Worm (Caenorhabditis elegans) whole organism, L3 larva: ENCODE data around the gene Y54G11A.2.

Source experiments
- R02D3.7 ChIP-seq: fragments of 150-350 bp; optimal IDR thresholded peaks from 2 replicates; lab custom pipeline; 2014; ENCODE audit warnings: missing biosample characterization, missing genetic modification characterization
- ZK546.5 ChIP-seq: sonication (generic microtip); optimal IDR thresholded peaks from 2 replicates; lab custom pipeline; 2017; ENCODE audit warnings: missing biosample characterization, missing genetic modification characterization
- aly-2 ChIP-seq: fragments of 150-350 bp; optimal IDR thresholded peaks from 2 replicates; lab custom pipeline; 2014; ENCODE audit warnings: missing biosample characterization, missing genetic modification characterization
- ama-1 ChIP-seq: fragments of 150-350 bp; optimal IDR thresholded peaks from 2 replicates; lab custom pipeline; 2018
- ceh-16 ChIP-seq: sonication (generic microtip); optimal IDR thresholded peaks from 2 replicates; lab custom pipeline; 2017; ENCODE audit warnings: missing biosample characterization, missing genetic modification characterization
- ceh-28 ChIP-seq: fragments of 150-350 bp; optimal IDR thresholded peaks from 2 replicates; lab custom pipeline; 2014; ENCODE audit warnings: missing biosample characterization, missing genetic modification reagents, missing genetic modification characterization
- ceh-82 ChIP-seq: fragments of 150-350 bp; optimal IDR thresholded peaks from 2 replicates; lab custom pipeline; 2014; ENCODE audit warnings: missing biosample characterization, missing genetic modification characterization
- ceh-9 ChIP-seq: sonication (generic microtip); optimal IDR thresholded peaks from 2 replicates; lab custom pipeline; 2018; ENCODE audit warnings: missing biosample characterization, missing genetic modification characterization
- daf-12 ChIP-seq: fragments of 150-350 bp; optimal IDR thresholded peaks from 2 replicates; lab custom pipeline; 2014; ENCODE audit warnings: missing biosample characterization, missing genetic modification reagents, missing genetic modification characterization
- egl-27 ChIP-seq: sonication (generic microtip); optimal IDR thresholded peaks from 4 replicates; lab custom pipeline; 2017; ENCODE audit warnings: missing biosample characterization, missing genetic modification reagents, missing genetic modification characterization
- egl-5 ChIP-seq: fragments of 150-350 bp; optimal IDR thresholded peaks from 2 replicates; lab custom pipeline; 2017; ENCODE audit warnings: missing biosample characterization, missing genetic modification reagents, missing genetic modification characterization, inconsistent platforms
- elt-1 ChIP-seq: fragments of 150-350 bp; optimal IDR thresholded peaks from 2 replicates; lab custom pipeline; 2014; ENCODE audit warnings: missing biosample characterization, missing genetic modification characterization
- elt-2 ChIP-seq: sonication (generic microtip); optimal IDR thresholded peaks from 2 replicates; lab custom pipeline; 2016; ENCODE audit warnings: missing genetic modification reagents, mild to moderate bottlenecking, missing genetic modification characterization, missing compliant biosample characterization
- eor-1 ChIP-seq, 2 experiments: fragments of 150-350 bp; optimal IDR thresholded peaks; 2 replicates each; lab custom pipeline; 2014 to 2018; ENCODE audit warnings: missing biosample characterization in 2 of 2, missing genetic modification characterization in 2 of 2
- fkh-10 ChIP-seq: sonication (generic microtip); optimal IDR thresholded peaks from 2 replicates; lab custom pipeline; 2017; ENCODE audit warnings: missing biosample characterization, missing genetic modification reagents, missing genetic modification characterization
- fkh-2 ChIP-seq: fragments of 150-350 bp; optimal IDR thresholded peaks from 2 replicates; lab custom pipeline; 2014; ENCODE audit warnings: missing biosample characterization, missing genetic modification reagents, missing genetic modification characterization
- fos-1 ChIP-seq: fragments of 150-350 bp; optimal IDR thresholded peaks from 2 replicates; lab custom pipeline; 2014; ENCODE audit warnings: missing biosample characterization, missing genetic modification characterization
- hmg-11 ChIP-seq: sonication (generic microtip); optimal IDR thresholded peaks from 2 replicates; lab custom pipeline; 2016; ENCODE audit warnings: missing genetic modification characterization, missing compliant biosample characterization
- jun-1 ChIP-seq: fragments of 150-350 bp; optimal IDR thresholded peaks from 2 replicates; lab custom pipeline; 2014; ENCODE audit warnings: missing biosample characterization, missing genetic modification reagents, missing genetic modification characterization
- lin-15B ChIP-seq: fragments of 150-350 bp; optimal IDR thresholded peaks from 2 replicates; lab custom pipeline; 2014; ENCODE audit warnings: missing biosample characterization, missing genetic modification characterization
- lin-39 ChIP-seq: fragments of 150-350 bp; optimal IDR thresholded peaks from 2 replicates; lab custom pipeline; 2018; ENCODE audit warnings: missing biosample characterization, missing genetic modification reagents, missing genetic modification characterization
- lsy-12 ChIP-seq: sonication (generic microtip); optimal IDR thresholded peaks from 2 replicates; lab custom pipeline; 2016; ENCODE audit warnings: mild to moderate bottlenecking, missing genetic modification characterization, missing compliant biosample characterization
- mdl-1 ChIP-seq: fragments of 150-350 bp; optimal IDR thresholded peaks from 2 replicates; lab custom pipeline; 2014; ENCODE audit warnings: missing biosample characterization, missing genetic modification characterization
- mml-1 ChIP-seq: fragments of 150-350 bp; sonication (generic microtip); optimal IDR thresholded peaks from 3 replicates; lab custom pipeline; 2014; ENCODE audit warnings: missing biosample characterization, missing genetic modification characterization
- nfya-1 ChIP-seq: sonication (generic microtip); optimal IDR thresholded peaks from 2 replicates; lab custom pipeline; 2017; ENCODE audit warnings: missing genetic modification characterization, mild to moderate bottlenecking, missing compliant biosample characterization, antibody characterized with exemption, moderate library complexity; ENCODE audit not compliant: insufficient read depth
- nhr-11 ChIP-seq: fragments of 150-350 bp; optimal IDR thresholded peaks from 2 replicates; lab custom pipeline; 2014; ENCODE audit warnings: missing biosample characterization, missing genetic modification characterization
- nhr-12 ChIP-seq: fragments of 150-350 bp; optimal IDR thresholded peaks from 2 replicates; lab custom pipeline; 2014; ENCODE audit warnings: missing biosample characterization, missing genetic modification characterization
- nhr-23 ChIP-seq: fragments of 150-350 bp; optimal IDR thresholded peaks from 2 replicates; lab custom pipeline; 2014; ENCODE audit warnings: missing biosample characterization, missing genetic modification reagents, missing genetic modification characterization
- nhr-237 ChIP-seq: fragments of 150-350 bp; optimal IDR thresholded peaks from 2 replicates; lab custom pipeline; 2014; ENCODE audit warnings: missing biosample characterization, missing genetic modification characterization
- nhr-25 ChIP-seq: sonication (generic microtip); optimal IDR thresholded peaks from 2 replicates; lab custom pipeline; 2017; ENCODE audit warnings: missing biosample characterization, missing genetic modification characterization
- nhr-28 ChIP-seq: fragments of 150-350 bp; optimal IDR thresholded peaks from 2 replicates; lab custom pipeline; 2014; ENCODE audit warnings: missing biosample characterization, missing genetic modification characterization
- nhr-43 ChIP-seq: sonication (generic microtip); optimal IDR thresholded peaks from 2 replicates; lab custom pipeline; 2016; ENCODE audit warnings: mild to moderate bottlenecking, missing genetic modification characterization, missing compliant biosample characterization; ENCODE audit not compliant: poor library complexity, severe bottlenecking
- nhr-67 ChIP-seq: fragments of 150-350 bp; optimal IDR thresholded peaks from 2 replicates; lab custom pipeline; 2014; ENCODE audit warnings: missing biosample characterization, missing genetic modification characterization
- nhr-76 ChIP-seq: fragments of 150-350 bp; sonication (generic microtip); optimal IDR thresholded peaks from 5 replicates; lab custom pipeline; 2014; ENCODE audit warnings: missing biosample characterization, missing genetic modification characterization
- nhr-77 ChIP-seq: fragments of 150-350 bp; optimal IDR thresholded peaks from 2 replicates; lab custom pipeline; 2014; ENCODE audit warnings: missing biosample characterization, missing genetic modification characterization
- pqm-1 ChIP-seq: fragments of 150-350 bp; optimal IDR thresholded peaks from 2 replicates; lab custom pipeline; 2017; ENCODE audit warnings: missing biosample characterization, missing genetic modification characterization, inconsistent platforms
- sea-2 ChIP-seq: fragments of 150-350 bp; sonication (generic microtip); optimal IDR thresholded peaks from 4 replicates; lab custom pipeline; 2014; ENCODE audit warnings: missing biosample characterization, missing genetic modification reagents, missing genetic modification characterization
- skn-1 ChIP-seq: fragments of 150-350 bp; optimal IDR thresholded peaks from 2 replicates; lab custom pipeline; 2014; ENCODE audit warnings: missing biosample characterization, missing genetic modification characterization
- unc-39 ChIP-seq: sonication (generic microtip); optimal IDR thresholded peaks from 4 replicates; lab custom pipeline; 2017; ENCODE audit warnings: missing biosample characterization, missing genetic modification characterization
- unc-62 ChIP-seq: fragments of 150-350 bp; sonication (generic microtip); optimal IDR thresholded peaks from 4 replicates; lab custom pipeline; 2014; ENCODE audit warnings: missing biosample characterization, missing genetic modification reagents, missing genetic modification characterization
- zag-1 ChIP-seq: fragments of 150-350 bp; optimal IDR thresholded peaks from 2 replicates; lab custom pipeline; 2014; ENCODE audit warnings: missing biosample characterization, missing genetic modification characterization
- ztf-11 ChIP-seq: fragments of 150-350 bp; optimal IDR thresholded peaks from 2 replicates; lab custom pipeline; 2014; ENCODE audit warnings: missing biosample characterization, missing genetic modification characterization

The Y54G11A.2 gene

DNA sequence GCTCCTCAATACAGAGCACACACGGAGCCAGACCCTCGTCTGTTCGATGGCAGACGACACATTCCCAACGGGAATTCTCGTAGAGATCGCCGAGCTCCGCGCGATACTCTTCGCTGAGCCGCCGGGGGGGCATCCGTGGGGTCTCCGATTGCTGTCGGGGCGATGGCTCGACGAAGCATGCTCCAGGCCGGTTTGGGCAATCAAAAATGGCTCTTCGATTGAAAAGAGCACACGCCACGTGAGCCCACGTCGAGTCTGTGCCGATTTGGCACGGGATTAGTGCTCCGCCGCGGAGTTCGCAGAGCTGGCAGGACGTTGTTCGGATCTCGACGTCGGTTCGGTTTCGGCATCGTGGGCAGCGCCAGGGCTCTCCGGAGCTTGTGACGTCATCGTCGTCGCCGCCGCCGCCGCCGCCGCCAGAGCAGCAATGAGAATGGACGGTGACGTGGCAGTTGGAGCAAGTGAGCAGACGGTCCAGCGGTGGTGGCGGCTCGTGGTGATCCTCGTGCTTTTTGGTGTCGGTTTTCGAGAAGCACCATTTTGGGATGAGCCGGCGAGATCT lies 14.8 kb upstream of the Y54G11A.2 start:
- TF ChIP-seq mdl-1 (tag; lab: Kevin White, UChicago): no peak
- TF ChIP-seq nhr-67 (tag; lab: Kevin White, UChicago): no peak
- no peak for TF ChIP-seq nhr-77
- no peak for TF ChIP-seq ceh-16 (tag; lab: Kevin White, UChicago)
- no peak for TF ChIP-seq ceh-82 (tag; lab: Kevin White, UChicago)
- TF ChIP-seq nhr-76 (tag; lab: Kevin White, UChicago): no peak
- no peak for TF ChIP-seq ceh-9
- TF ChIP-seq nhr-43 (tag; lab: Kevin White, UChicago): no peak
- no peak for TF ChIP-seq ama-1 (lab: Kevin White, UChicago)
- TF ChIP-seq aly-2: no peak
- no peak for TF ChIP-seq skn-1 (tag; lab: Kevin White, UChicago)
- TF ChIP-seq unc-62 (GFP tag; lab: Kevin White, UChicago): no peak
- TF ChIP-seq nhr-237 (tag; lab: Kevin White, UChicago): no peak
- TF ChIP-seq daf-12 (tag; lab: Kevin White, UChicago): no peak
- TF ChIP-seq R02D3.7 (tag; lab: Kevin White, UChicago): no peak
- TF ChIP-seq fkh-10 (GFP tag; lab: Kevin White, UChicago): no peak
- TF ChIP-seq elt-1 (tag; lab: Kevin White, UChicago): no peak
- no peak for TF ChIP-seq lin-39 (tag; lab: Kevin White, UChicago)
- no peak for TF ChIP-seq lin-15B
- no peak for TF ChIP-seq hmg-11 (tag; lab: Kevin White, UChicago)

DNA sequence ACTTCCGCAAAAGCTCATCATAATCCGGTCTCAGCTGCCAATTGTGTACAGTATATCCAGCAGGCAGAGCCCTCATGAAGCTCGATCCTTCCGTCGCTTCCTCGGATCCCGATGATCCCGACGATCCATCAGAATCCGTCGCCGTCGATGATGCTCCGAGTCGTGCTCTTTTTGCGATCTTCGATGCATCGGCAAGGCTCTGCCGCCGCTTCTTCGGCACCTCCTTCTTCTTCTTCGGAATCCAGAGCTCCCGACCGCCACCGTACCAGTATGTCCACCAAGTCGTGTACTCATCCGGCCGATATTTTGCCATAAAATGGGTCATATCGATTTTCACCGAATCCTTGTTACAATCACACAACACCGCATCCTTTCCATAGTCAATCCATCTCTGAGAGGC lies 12.2 kb upstream of the Y54G11A.2 start:
- TF ChIP-seq fkh-2 (no peak), nhr-25 (tag; lab: Kevin White, UChicago) (no peak), elt-1 (tag; lab: Kevin White, UChicago) (no peak), egl-5 (tag; lab: Kevin White, UChicago) (no peak), R02D3.7 (tag; lab: Kevin White, UChicago) (no peak), lsy-12 (tag; lab: Kevin White, UChicago) (no peak), fos-1 (no peak), jun-1 (tag; lab: Kevin White, UChicago) (no peak), eor-1 (tag; optimal IDR thresholded peaks at IDR 0.05; lab: Kevin White, UChicago) (no peak), mml-1 (tag; lab: Kevin White, UChicago) (no peak), elt-2 (tag; lab: Kevin White, UChicago) (no peak), egl-27 (tag; lab: Kevin White, UChicago) (no peak), pqm-1 (tag; lab: Kevin White, UChicago) (no peak)
- TF ChIP-seq, all 47 proteins: peak for 0

DNA sequence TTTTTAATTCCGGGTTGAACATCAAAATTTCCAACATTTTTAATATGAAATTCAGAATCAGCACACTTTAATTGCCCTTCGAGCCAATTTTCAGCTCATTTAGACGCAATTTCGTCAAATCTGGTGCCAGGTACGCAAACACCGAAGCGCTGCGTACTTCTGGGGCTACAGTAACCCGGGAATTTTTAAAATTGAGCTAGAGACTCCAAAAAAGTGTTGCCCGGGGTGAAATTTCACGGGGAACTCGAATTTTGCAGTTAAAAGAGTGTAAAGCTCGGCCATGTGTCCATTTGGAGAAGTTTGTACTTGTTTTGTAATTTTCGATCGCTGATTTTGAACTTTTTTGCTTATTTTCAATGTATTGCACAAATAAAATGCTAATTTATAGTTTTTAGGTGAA lies 9.9 kb upstream of the Y54G11A.2 start:
- TF ChIP-seq zag-1 (tag; lab: Kevin White, UChicago) (no peak), unc-62 (GFP tag; lab: Kevin White, UChicago) (no peak), sea-2 (GFP tag; lab: Kevin White, UChicago) (no peak), unc-39 (no peak), nhr-23 (tag; lab: Kevin White, UChicago) (no peak), nhr-28 (tag; lab: Kevin White, UChicago) (no peak), nfya-1 (tag; lab: Kevin White, UChicago) (no peak), ceh-16 (tag; lab: Kevin White, UChicago) (no peak), ceh-28 (tag; lab: Kevin White, UChicago) (no peak), jun-1 (tag; lab: Kevin White, UChicago) (no peak), nhr-43 (tag; lab: Kevin White, UChicago) (no peak), egl-27 (tag; lab: Kevin White, UChicago) (no peak)

DNA sequence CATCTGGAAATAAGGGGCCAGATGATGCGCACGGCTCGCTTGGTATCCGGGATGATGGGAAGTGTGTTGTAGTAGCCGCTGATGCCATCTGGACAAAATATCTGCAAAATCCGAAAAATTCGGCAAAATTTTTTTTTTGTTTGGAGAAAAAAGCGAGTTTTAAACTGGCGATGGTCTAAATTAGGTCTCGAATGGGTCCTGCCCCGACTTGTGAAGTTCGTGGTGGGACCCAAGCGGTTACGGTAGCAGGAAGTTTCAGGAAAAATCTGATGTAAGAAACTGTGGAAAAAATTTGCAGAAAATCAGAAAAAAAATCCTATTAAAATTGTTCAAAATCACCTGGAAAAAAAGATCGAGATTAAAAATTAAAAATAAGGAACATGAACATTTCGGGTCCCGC lies 8.7 kb upstream of the Y54G11A.2 start, which contains the start of gene jmjd-2:
Gene jmjd-2 (minus strand): TSS at position 101 of the 400 bp plus-strand sequence.
- no peak for TF ChIP-seq daf-12 (tag; lab: Kevin White, UChicago)
- no peak for TF ChIP-seq nhr-11 (tag; lab: Kevin White, UChicago)
- TF ChIP-seq ztf-11 (tag; lab: Kevin White, UChicago): no peak
- TF ChIP-seq nhr-12 (tag; lab: Kevin White, UChicago): no peak
- no peak for TF ChIP-seq ZK546.5 (tag; lab: Kevin White, UChicago)
- no peak for TF ChIP-seq egl-27 (tag; lab: Kevin White, UChicago)
